Fruit fly (Drosophila melanogaster) whole organism, embryonic: ENCODE data around the gene Reg-2.
A peak's percentile ranks its signal among the peaks of the same experiment; 100 is the strongest.

ENCODE experiments used
- Abd-B ChIP-seq: fragments of 200-800 bp; sonication (Bioruptor generic); optimal IDR thresholded peaks from 2 replicates; lab custom pipeline; 2018; ENCODE audit warnings: missing biosample characterization, mild to moderate bottlenecking, missing genetic modification characterization, moderate library complexity
- Antp ChIP-seq: fragments of 200-800 bp; sonication (Bioruptor generic); optimal IDR thresholded peaks from 3 replicates; lab custom pipeline; 2016; ENCODE audit warnings: missing biosample characterization, missing genetic modification characterization
- Atf-2 ChIP-seq: fragments of 200-800 bp; sonication (Bioruptor generic); optimal IDR thresholded peaks from 2 replicates; lab custom pipeline; 2016; ENCODE audit warnings: missing biosample characterization, missing genetic modification characterization
- CG11723 ChIP-seq: fragments of 200-800 bp; sonication (Bioruptor generic); optimal IDR thresholded peaks from 2 replicates; lab custom pipeline; 2017; ENCODE audit warnings: missing biosample characterization, mild to moderate bottlenecking, missing genetic modification characterization
- CG13296 ChIP-seq: fragments of 200-800 bp; sonication (Bioruptor generic); optimal IDR thresholded peaks from 3 replicates; lab custom pipeline; 2018; ENCODE audit warnings: missing biosample characterization, mild to moderate bottlenecking, missing genetic modification characterization
- CG13624 ChIP-seq: fragments of 200-800 bp; sonication (Bioruptor generic); optimal IDR thresholded peaks from 2 replicates; lab custom pipeline; 2016; ENCODE audit warnings: missing biosample characterization, missing genetic modification characterization
- CG16779 ChIP-seq: fragments of 200-800 bp; sonication (Bioruptor generic); IDR thresholded peaks from 2 replicates; pipeline ENCODE4 v1.3.6; 2022; ENCODE audit warnings: missing biosample characterization, missing genetic modification characterization
- CG16813 ChIP-seq: fragments of 200-800 bp; sonication (Bioruptor generic); IDR thresholded peaks from 3 replicates; pipeline ENCODE4 v1.3.6; 2022; ENCODE audit warnings: missing biosample characterization, missing genetic modification characterization; ENCODE audit not compliant: partially characterized antibody
- CG17359 ChIP-seq: fragments of 200-800 bp; sonication (Bioruptor generic); optimal IDR thresholded peaks from 3 replicates; lab custom pipeline; 2018; ENCODE audit warnings: missing biosample characterization, mild to moderate bottlenecking, missing genetic modification characterization, moderate library complexity
- CG2712 ChIP-seq: fragments of 200-800 bp; optimal IDR thresholded peaks from 3 replicates; lab custom pipeline; 2019; ENCODE audit warnings: missing biosample characterization, mild to moderate bottlenecking, missing genetic modification characterization, moderate library complexity
- CG31388 ChIP-seq: fragments of 200-800 bp; sonication (Bioruptor generic); optimal IDR thresholded peaks from 2 replicates; lab custom pipeline; 2016; ENCODE audit warnings: missing biosample characterization, missing genetic modification characterization
- CG7786 ChIP-seq: fragments of 200-800 bp; sonication (Bioruptor generic); optimal IDR thresholded peaks from 2 replicates; lab custom pipeline; 2016; ENCODE audit warnings: missing biosample characterization, missing genetic modification characterization
- CG9817 ChIP-seq: fragments of 200-800 bp; sonication (Bioruptor generic); optimal IDR thresholded peaks from 2 replicates; lab custom pipeline; 2018; ENCODE audit warnings: missing biosample characterization, mild to moderate bottlenecking, missing genetic modification characterization, moderate library complexity
- E2f2 ChIP-seq: fragments of 200-800 bp; sonication (Bioruptor generic); IDR thresholded peaks from 2 replicates; pipeline ENCODE4 v1.3.6; 2022; ENCODE audit warnings: missing biosample characterization, missing genetic modification characterization
- Hr78 ChIP-seq, 2 experiments: fragments of 200-800 bp in 1 of 2; fragments of >200 bp in 1 of 2; sonication (Bioruptor generic) in 1 of 2; optimal IDR thresholded peaks; 2 replicates each; lab custom pipeline; 2017 to 2019; ENCODE audit warnings: missing biosample characterization in 2 of 2, missing genetic modification characterization in 2 of 2, mild to moderate bottlenecking in 1 of 2, moderate library complexity in 1 of 2
- Opbp ChIP-seq: fragments of 200-800 bp; sonication (Bioruptor generic); IDR thresholded peaks from 3 replicates; pipeline ENCODE4 v1.3.6; 2022; ENCODE audit warnings: missing biosample characterization, missing genetic modification characterization; ENCODE audit not compliant: partially characterized antibody
- Pdp1 ChIP-seq, 2 experiments: fragments of 200-800 bp; sonication (Bioruptor generic); optimal IDR thresholded peaks; 3 replicates each; lab custom pipeline; 2016; ENCODE audit warnings: missing biosample characterization in 2 of 2, missing genetic modification characterization in 2 of 2, mild to moderate bottlenecking in 1 of 2, moderate library complexity in 1 of 2
- Six4 ChIP-seq: fragments of 200-800 bp; sonication (Bioruptor generic); optimal IDR thresholded peaks from 2 replicates; lab custom pipeline; 2016; ENCODE audit warnings: missing biosample characterization, missing genetic modification characterization
- Sry-β ChIP-seq: fragments of 200-800 bp; sonication (Bioruptor generic); optimal IDR thresholded peaks from 2 replicates; lab custom pipeline; 2018; ENCODE audit warnings: missing biosample characterization, mild to moderate bottlenecking, missing genetic modification characterization, moderate library complexity
- Stat92E ChIP-seq, 3 experiments: fragments of >200 bp in 2 of 3; fragments of 200-800 bp in 1 of 3; sonication (Bioruptor generic) in 1 of 3; optimal IDR thresholded peaks; 2 replicates each; lab custom pipeline; 2017 to 2019; ENCODE audit warnings: missing biosample characterization in 3 of 3, missing genetic modification characterization in 3 of 3, mild to moderate bottlenecking in 1 of 3, moderate library complexity in 1 of 3
- abd-A ChIP-seq: fragments of 200-800 bp; sonication (Bioruptor generic); optimal IDR thresholded peaks from 3 replicates; lab custom pipeline; 2019; ENCODE audit warnings: missing biosample characterization, mild to moderate bottlenecking, missing genetic modification characterization, moderate library complexity
- ac ChIP-seq: fragments of 200-800 bp; sonication (Bioruptor generic); optimal IDR thresholded peaks from 3 replicates; lab custom pipeline; 2017; ENCODE audit warnings: missing biosample characterization, mild to moderate bottlenecking, missing genetic modification characterization
- ara ChIP-seq: fragments of 200-800 bp; sonication (Bioruptor generic); IDR thresholded peaks from 2 replicates; pipeline ENCODE4 v1.3.6; 2022; ENCODE audit warnings: missing biosample characterization, missing genetic modification characterization
- cad ChIP-seq: fragments of >200 bp; optimal IDR thresholded peaks from 2 replicates; lab custom pipeline; 2017; ENCODE audit warnings: missing biosample characterization, missing genetic modification characterization
- caup ChIP-seq: fragments of 200-800 bp; sonication (Bioruptor generic); optimal IDR thresholded peaks from 3 replicates; lab custom pipeline; 2017; ENCODE audit warnings: missing biosample characterization, mild to moderate bottlenecking, missing genetic modification characterization, moderate library complexity; ENCODE audit not compliant: severe bottlenecking
- chif ChIP-seq, 2 experiments: fragments of 200-800 bp; sonication (Bioruptor generic); optimal IDR thresholded peaks; 3 replicates each; lab custom pipeline; 2016; ENCODE audit warnings: missing biosample characterization in 2 of 2, missing genetic modification characterization in 2 of 2
- croc ChIP-seq: fragments of 200-800 bp; sonication (Bioruptor generic); conservative IDR thresholded peaks from 3 replicates; pipeline ENCODE4 v1.3.6; 2022; ENCODE audit warnings: missing biosample characterization, missing genetic modification characterization
- dysf ChIP-seq: fragments of 200-800 bp; sonication (Bioruptor generic); IDR thresholded peaks from 3 replicates; pipeline ENCODE4 v1.3.6; 2022; ENCODE audit warnings: missing biosample characterization, missing genetic modification characterization
- eve ChIP-seq, 2 experiments: fragments of >200 bp; optimal IDR thresholded peaks; 2 replicates each; lab custom pipeline; 2017; ENCODE audit warnings: missing biosample characterization in 2 of 2, missing genetic modification characterization in 2 of 2
- fd96Cb ChIP-seq: fragments of 200-800 bp; sonication (Bioruptor generic); optimal IDR thresholded peaks from 2 replicates; lab custom pipeline; 2018; ENCODE audit warnings: missing biosample characterization, mild to moderate bottlenecking, missing genetic modification characterization, moderate library complexity
- fu2 ChIP-seq: fragments of 200-800 bp; sonication (Bioruptor generic); optimal IDR thresholded peaks from 2 replicates; lab custom pipeline; 2016; ENCODE audit warnings: missing biosample characterization, missing genetic modification characterization
- gcm ChIP-seq: fragments of 200-800 bp; sonication (Bioruptor generic); optimal IDR thresholded peaks from 2 replicates; lab custom pipeline; 2019; ENCODE audit warnings: missing biosample characterization, mild to moderate bottlenecking, missing genetic modification characterization, moderate library complexity
- grau ChIP-seq: fragments of 200-800 bp; optimal IDR thresholded peaks from 3 replicates; lab custom pipeline; 2019; ENCODE audit warnings: missing biosample characterization, mild to moderate bottlenecking, missing genetic modification characterization, moderate library complexity
- her ChIP-seq: fragments of 200-800 bp; sonication (Bioruptor generic); optimal IDR thresholded peaks from 2 replicates; lab custom pipeline; 2016; ENCODE audit warnings: missing biosample characterization, missing genetic modification characterization
- mld ChIP-seq: fragments of 200-800 bp; sonication (Bioruptor generic); IDR thresholded peaks from 3 replicates; pipeline ENCODE4 v1.3.6; 2022; ENCODE audit warnings: missing biosample characterization, missing genetic modification characterization; ENCODE audit not compliant: partially characterized antibody
- nom ChIP-seq: fragments of 200-800 bp; sonication (Bioruptor generic); optimal IDR thresholded peaks from 2 replicates; lab custom pipeline; 2017; ENCODE audit warnings: missing biosample characterization, missing genetic modification characterization, mild to moderate bottlenecking, moderate library complexity, missing genetic modification reagents
- odd ChIP-seq: fragments of 200-800 bp; sonication (Bioruptor generic); optimal IDR thresholded peaks from 2 replicates; lab custom pipeline; 2017; ENCODE audit warnings: missing biosample characterization, mild to moderate bottlenecking, missing genetic modification characterization
- row ChIP-seq: fragments of 200-800 bp; sonication (Bioruptor generic); IDR thresholded peaks from 3 replicates; pipeline ENCODE4 v1.3.6; 2022; ENCODE audit warnings: missing biosample characterization, missing genetic modification characterization
- schlank ChIP-seq: fragments of 200-800 bp; sonication (Bioruptor generic); optimal IDR thresholded peaks from 2 replicates; lab custom pipeline; 2018; ENCODE audit warnings: missing biosample characterization, mild to moderate bottlenecking, missing genetic modification characterization
- sens-2 ChIP-seq: fragments of 200-800 bp; sonication (Bioruptor generic); IDR thresholded peaks from 2 replicates; pipeline ENCODE4 v1.3.6; 2022; ENCODE audit warnings: missing biosample characterization, missing genetic modification characterization
- slp2 ChIP-seq: fragments of 200-800 bp; sonication (Bioruptor generic); optimal IDR thresholded peaks from 2 replicates; lab custom pipeline; 2016; ENCODE audit warnings: missing biosample characterization, missing genetic modification characterization
- sob ChIP-seq: fragments of 200-800 bp; sonication (Bioruptor generic); IDR thresholded peaks from 2 replicates; pipeline ENCODE4 v1.3.6; 2022; ENCODE audit warnings: missing biosample characterization, missing genetic modification characterization
- tio ChIP-seq: fragments of 200-800 bp; sonication (Bioruptor generic); optimal IDR thresholded peaks from 2 replicates; lab custom pipeline; 2017; ENCODE audit warnings: missing biosample characterization, missing genetic modification characterization, inconsistent platforms
- unpg ChIP-seq: fragments of 200-800 bp; sonication (Bioruptor generic); optimal IDR thresholded peaks from 3 replicates; lab custom pipeline; 2018; ENCODE audit warnings: missing biosample characterization, mild to moderate bottlenecking, missing genetic modification characterization, moderate library complexity
- zen2 ChIP-seq: fragments of 200-800 bp; sonication (Bioruptor generic); IDR thresholded peaks from 3 replicates; pipeline ENCODE4 v1.3.6; 2022; ENCODE audit warnings: missing biosample characterization, missing genetic modification characterization; ENCODE audit not compliant: partially characterized antibody

Reg-2 gene

dm6 chr3L:629353-629915, 23.1 kb upstream of the Reg-2 start (continued):
- TF ChIP-seq dysf (GFP tag; lab: Robert Waterston, UW) (no peak), abd-A (tag; lab: Kevin White, UChicago) (peak; percentile 58), CG16779 (no peak), slp2 (GFP tag; lab: Kevin White, UChicago) (no peak), schlank (peak; percentile 10), CG17359 (tag; lab: Kevin White, UChicago) (no peak), row (no peak; the same call in 2 of the 3 replicates), tio (no peak), Atf-2 (no peak), chif (GFP tag; optimal IDR thresholded peaks at IDR 0.05; lab: Kevin White, UChicago) (no peak), odd (GFP tag; lab: Kevin White, UChicago) (no peak), CG13624 (GFP tag; lab: Kevin White, UChicago) (peak; percentile 35), ara (no peak), CG13296 (peak; percentile 59), CG11723 (GFP tag; lab: Kevin White, UChicago) (no peak)
- TF ChIP-seq, all 482 proteins: peak for 106

DNA sequence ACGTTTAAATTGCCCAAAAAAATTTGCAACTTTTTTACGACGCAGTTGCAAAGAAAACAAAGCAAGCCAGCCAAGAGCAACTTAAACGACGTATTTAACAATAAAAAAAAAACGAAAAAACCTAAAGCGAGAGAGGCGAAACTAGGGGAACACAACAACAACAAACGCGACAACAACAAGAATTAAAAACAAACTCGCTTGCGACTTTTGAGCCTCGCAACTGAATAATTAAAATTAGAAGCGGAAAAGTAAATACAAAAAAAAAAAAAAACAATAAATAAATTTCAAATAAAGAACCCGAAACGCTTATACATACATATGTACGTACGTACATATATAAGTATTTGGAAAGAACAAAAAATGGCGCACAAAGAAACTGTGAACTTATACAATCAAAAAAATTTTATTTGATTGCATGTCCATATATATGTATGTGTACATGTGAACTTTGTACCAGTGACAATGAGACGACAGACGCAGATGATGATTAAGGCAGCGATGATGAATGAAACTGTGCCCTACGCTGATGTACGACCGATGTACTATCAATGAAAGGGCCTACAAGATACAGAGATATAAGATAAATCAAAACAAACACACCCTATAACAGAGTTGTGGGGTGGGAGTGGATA, 22.4 kb upstream of the Reg-2 start:
- no peak for TF ChIP-seq CG2712 (tag; lab: Kevin White, UChicago)
- 0 out of 2 replicates have a peak, but pooled peaks have one; percentile 21 for TF ChIP-seq sens-2
- TF ChIP-seq Sry-β (GFP tag; lab: Kevin White, UChicago) = no peak
- peak in 1 of 2 experiments; percentile 53 for TF ChIP-seq eve (GFP tag; optimal IDR thresholded peaks at IDR 0.05; lab: Kevin White, UChicago)
- no peak for TF ChIP-seq mld
- TF ChIP-seq Antp = no peak
- peak; percentile 13 for TF ChIP-seq CG7786 (GFP tag; lab: Kevin White, UChicago)
- TF ChIP-seq Pdp1 (GFP tag; optimal IDR thresholded peaks at IDR 0.05; lab: Kevin White, UChicago) = peak in 1 of 2 experiments; percentile 84
- peak in 1 of 3 experiments; percentile 29 for TF ChIP-seq Stat92E (GFP tag; optimal IDR thresholded peaks at IDR 0.05; lab: Kevin White, UChicago)
- peak; percentile 65 for TF ChIP-seq nom (GFP tag; lab: Kevin White, UChicago)
- TF ChIP-seq croc (GFP tag; lab: Robert Waterston, UW) = no peak
- no peak for TF ChIP-seq Six4 (GFP tag; lab: Kevin White, UChicago)
- TF ChIP-seq unpg = no peak
- TF ChIP-seq sob (GFP tag; lab: Robert Waterston, UW) = no peak

DNA sequence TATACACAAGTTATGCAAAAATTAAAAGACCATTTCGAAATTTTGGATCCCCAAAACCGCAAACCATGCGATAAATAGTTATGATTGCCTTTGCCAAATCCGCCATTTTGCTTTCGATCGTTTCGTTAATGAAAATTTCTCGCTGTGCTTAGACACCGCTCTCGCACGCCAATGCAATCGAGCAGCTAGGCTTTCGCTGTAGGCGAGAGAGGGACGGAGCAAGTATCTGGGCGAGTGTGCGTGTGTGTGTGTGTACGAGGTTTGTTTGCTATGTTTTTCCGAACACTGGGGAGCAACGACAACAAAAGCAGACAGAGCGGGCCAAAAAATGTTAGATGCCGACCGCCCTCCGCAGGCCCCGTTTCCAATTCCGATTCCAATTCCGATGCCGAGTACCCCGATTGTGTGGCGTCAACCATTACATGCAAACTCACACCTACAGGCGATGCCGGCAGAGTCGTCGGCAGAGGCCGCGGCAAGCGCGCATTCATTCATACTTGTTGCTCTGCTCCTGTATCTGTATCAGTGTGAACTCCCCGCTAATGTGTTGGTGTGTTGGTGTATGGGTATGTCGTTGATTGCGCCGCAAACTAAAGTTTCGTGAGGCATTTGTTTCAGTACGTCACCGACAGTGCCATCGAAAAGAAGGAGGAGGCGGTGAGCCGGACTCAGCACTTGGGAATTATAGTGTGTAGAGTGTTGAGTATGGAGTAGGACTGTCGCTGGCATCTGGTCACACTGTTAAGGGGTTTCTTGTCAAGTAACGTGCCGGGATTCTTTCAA, 21.6 kb upstream of the Reg-2 start:
- TF ChIP-seq ac (GFP tag; lab: Kevin White, UChicago) (no peak), CG9817 (tag; lab: Kevin White, UChicago) (peak; percentile 51), gcm (peak; percentile 50), fd96Cb (peak; percentile 27), Abd-B (GFP tag; lab: Kevin White, UChicago) (peak; percentile 14), E2f2 (GFP tag; lab: Robert Waterston, UW) (no peak; the same call in 1 of the 2 replicates), Hr78 (GFP tag; optimal IDR thresholded peaks at IDR 0.05; lab: Kevin White, UChicago) (peak in 1 of 2 experiments; percentile 83), CG31388 (GFP tag; lab: Kevin White, UChicago) (no peak), her (GFP tag; lab: Kevin White, UChicago) (peak; percentile 56), zen2 (GFP tag; lab: Robert Waterston, UW) (peak; percentile 78; the same call in 2 of the 3 replicates), CG13624 (GFP tag; lab: Kevin White, UChicago) (peak; percentile 76), Opbp (GFP tag; lab: Robert Waterston, UW) (peak; percentile 14; the same call in 1 of the 3 replicates), grau (tag; lab: Kevin White, UChicago) (peak; percentile 31), caup (peak; percentile 36), CG16813 (no peak), fu2 (GFP tag; lab: Kevin White, UChicago) (peak; percentile 20), cad (GFP tag; lab: Kevin White, UChicago) (no peak)
